Worm (Caenorhabditis elegans): ENCODE results near the gene M176.10.

ce11 chrII:9421969-9422368 is 4.0 kb downstream of the M176.10 start, which contains the start of gene M176.11:
- TF ChIP-seq bed-3 (GFP tag; optimal IDR thresholded peaks at IDR 0.05) (no peak), snpc-4 (tag; optimal IDR thresholded peaks at IDR 0.05) (no peak), nhr-76 (tag; optimal IDR thresholded peaks at IDR 0.05) (no peak)

Data from whole organism, mixed stage, embryonic.